1 fruit fly cellular context compared by ENCODE assay signal in genomic region chr2L:3594629-3595028, dm6.
TF ChIP-seq lines count a peak whose summit lies in the region.

No protein-coding gene starts in this region.

TF ChIP-seq in whole organism, prepupa, 60 proteins besides CTCF, POLR2A, EP300 and RAD21 (continued from another document):
- TF ChIP-seq pdm3 (GFP tag; optimal IDR thresholded peaks at IDR 0.05; lab: Kevin White, UChicago) (no peak), esn (GFP tag; optimal IDR thresholded peaks at IDR 0.05; lab: Kevin White, UChicago) (no peak), CG6276 (GFP tag; optimal IDR thresholded peaks at IDR 0.05; lab: Kevin White, UChicago) (no peak), Sox102F (GFP tag; optimal IDR thresholded peaks at IDR 0.05; lab: Kevin White, UChicago) (no peak), CG6792 (GFP tag; optimal IDR thresholded peaks at IDR 0.05; lab: Kevin White, UChicago) (no peak), Hr39 (GFP tag; optimal IDR thresholded peaks at IDR 0.05; lab: Kevin White, UChicago) (no peak), fd85E (GFP tag; optimal IDR thresholded peaks at IDR 0.05; lab: Kevin White, UChicago) (no peak), CG9139 (GFP tag; optimal IDR thresholded peaks at IDR 0.05; lab: Kevin White, UChicago) (no peak), Eip78C (GFP tag; lab: Kevin White, UChicago) (peak; percentile 61), CG8319 (GFP tag; optimal IDR thresholded peaks at IDR 0.05; lab: Kevin White, UChicago) (no peak), CG1621 (tag; optimal IDR thresholded peaks at IDR 0.05; lab: Kevin White, UChicago) (no peak), eg (GFP tag; IDR thresholded peaks at IDR 0.05; lab: Robert Waterston, UW) (peak; percentile 36; the same call in 1 of the 3 replicates), CG11902 (GFP tag; optimal IDR thresholded peaks at IDR 0.05; lab: Kevin White, UChicago) (no peak)
TF ChIP-seq in whole organism, prepupa: peak in this region for 14.
